Worm (Caenorhabditis elegans) whole organism, L4 larva: Measurements from ENCODE around the gene T05A8.7.

Experiments used
- F49E8.2 ChIP-seq: sonication (generic microtip); optimal IDR thresholded peaks from 2 replicates; lab custom pipeline; 2016; ENCODE audit warnings: missing compliant biosample characterization, mild to moderate bottlenecking, missing genetic modification characterization, borderline replicate concordance
- ZK546.5 ChIP-seq, 2 experiments: sonication (generic microtip); optimal IDR thresholded peaks; 2 replicates each; lab custom pipeline; 2017; ENCODE audit warnings: missing biosample characterization in 2 of 2, missing genetic modification characterization in 2 of 2
- aly-2 ChIP-seq: sonication (generic microtip); optimal IDR thresholded peaks from 2 replicates; lab custom pipeline; 2018; ENCODE audit warnings: missing biosample characterization, missing genetic modification characterization
- ceh-28 ChIP-seq: fragments of 150-350 bp; optimal IDR thresholded peaks from 2 replicates; lab custom pipeline; 2014; ENCODE audit warnings: missing biosample characterization, missing genetic modification reagents, missing genetic modification characterization
- ceh-32 ChIP-seq: sonication (generic microtip); optimal IDR thresholded peaks from 2 replicates; lab custom pipeline; 2016; ENCODE audit warnings: mild to moderate bottlenecking, missing genetic modification characterization, missing compliant biosample characterization; ENCODE audit not compliant: poor library complexity
- fos-1 ChIP-seq: fragments of 150-350 bp; optimal IDR thresholded peaks from 2 replicates; lab custom pipeline; 2014; ENCODE audit warnings: missing biosample characterization, missing genetic modification characterization
- lin-13 ChIP-seq: fragments of 150-350 bp; optimal IDR thresholded peaks from 2 replicates; lab custom pipeline; 2014; ENCODE audit warnings: missing biosample characterization, missing genetic modification reagents, missing genetic modification characterization
- nhr-48 ChIP-seq: sonication (generic microtip); optimal IDR thresholded peaks from 2 replicates; lab custom pipeline; 2016; ENCODE audit warnings: mild to moderate bottlenecking, missing genetic modification characterization, missing compliant biosample characterization
- nhr-77 ChIP-seq: fragments of 150-350 bp; optimal IDR thresholded peaks from 2 replicates; lab custom pipeline; 2014; ENCODE audit warnings: missing biosample characterization, missing genetic modification characterization
- pha-4 ChIP-seq, 2 experiments: fragments of 150-350 bp in 1 of 2; fragments of 200-800 bp in 1 of 2; sonication (Bioruptor generic) in 1 of 2; IDR thresholded peaks in 1 of 2; optimal IDR thresholded peaks in 1 of 2; 2 replicates each; pipeline versions ENCODE4 v1.3.6 to Lab custom; 2014 to 2022; ENCODE audit warnings: missing genetic modification characterization in 2 of 2, missing genetic modification reagents in 2 of 2, missing biosample characterization in 1 of 2, missing compliant biosample characterization in 1 of 2
- spr-3 ChIP-seq: fragments of 200-800 bp; sonication (Bioruptor generic); optimal IDR thresholded peaks from 2 replicates; lab custom pipeline; 2018; ENCODE audit warnings: mild to moderate bottlenecking, missing genetic modification characterization, missing compliant biosample characterization
- unc-130 ChIP-seq: sonication (generic microtip); optimal IDR thresholded peaks from 2 replicates; lab custom pipeline; 2016; ENCODE audit warnings: missing genetic modification reagents, missing genetic modification characterization, missing compliant biosample characterization
- unc-62 ChIP-seq, 3 experiments: fragments of 150-350 bp in 1 of 3; sonication (generic microtip); optimal IDR thresholded peaks in 2 of 3; peaks in 1 of 3; 1 replicate in 1 of 3; 2 replicates in 2 of 3; lab custom pipeline; 2014 to 2017; ENCODE audit warnings: missing biosample characterization in 3 of 3, missing genetic modification characterization in 3 of 3, missing genetic modification reagents in 3 of 3, missing genotype in 1 of 3
- zag-1 ChIP-seq: fragments of 150-350 bp; optimal IDR thresholded peaks from 2 replicates; lab custom pipeline; 2014; ENCODE audit warnings: missing biosample characterization, missing genetic modification characterization

DNA sequence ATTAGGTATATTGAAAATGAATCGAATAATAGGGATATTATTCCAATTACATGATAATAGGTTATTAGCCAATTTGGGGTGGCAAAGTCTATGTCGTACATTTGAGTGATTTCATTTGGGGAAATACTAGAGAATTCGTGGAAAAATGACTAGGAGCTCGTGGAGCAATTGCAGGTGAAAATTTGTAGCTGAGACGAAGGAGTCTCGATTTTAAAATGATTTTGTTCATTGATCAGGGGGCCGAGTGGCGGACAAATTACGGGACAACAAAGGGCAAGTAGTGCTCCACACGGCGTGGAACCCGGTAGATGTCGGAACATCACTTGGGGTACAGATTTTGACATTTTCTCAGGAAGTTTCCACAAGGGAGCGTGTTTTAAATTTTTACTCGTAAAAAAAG lies 43.8 kb downstream of the T05A8.7 start, which contains the start of gene sri-62:
- no peak for TF ChIP-seq unc-62 (GFP tag; optimal IDR thresholded peaks at IDR 0.05 in 1 of 2; lab: Kevin White, UChicago)
- no peak for TF ChIP-seq unc-62 (tag; optimal IDR thresholded peaks at IDR 0.05; lab: Kevin White, UChicago)
- no peak for TF ChIP-seq ZK546.5 (tag; optimal IDR thresholded peaks at IDR 0.05; lab: Kevin White, UChicago)
- TF ChIP-seq unc-130 (GFP tag; lab: Kevin White, UChicago) = no peak
- TF ChIP-seq zag-1 = no peak
- no peak for TF ChIP-seq nhr-48 (tag; lab: Kevin White, UChicago)
- no peak for TF ChIP-seq nhr-77 (tag; lab: Kevin White, UChicago)
- no peak for TF ChIP-seq aly-2
- no peak for TF ChIP-seq fos-1
- no peak for TF ChIP-seq ceh-28 (tag; lab: Kevin White, UChicago)
- no peak for TF ChIP-seq ceh-32
- no peak for TF ChIP-seq lin-13 (GFP tag; lab: Kevin White, UChicago)
- TF ChIP-seq pha-4 (GFP tag; IDR thresholded peaks at IDR 0.05; lab: Robert Waterston, UW) = no peak
- TF ChIP-seq pha-4 (tag; optimal IDR thresholded peaks at IDR 0.05; lab: Kevin White, UChicago) = no peak
- TF ChIP-seq spr-3 (GFP tag; lab: Kevin White, UChicago) = no peak
- TF ChIP-seq F49E8.2 (tag; lab: Kevin White, UChicago) = no peak
